Worm (Caenorhabditis elegans): Measurements from ENCODE around the gene fbxa-167.

fbxa-167 gene

ce11 chrII:13675212-13675611, 33.9 kb downstream of the fbxa-167 start:
- TF ChIP-seq aly-2 (tag; optimal IDR thresholded peaks at IDR 0.05): no peak
- no peak for TF ChIP-seq snpc-1.2 (GFP tag; IDR thresholded peaks at IDR 0.05)
- no peak for TF ChIP-seq F44E2.7 (GFP tag; IDR thresholded peaks at IDR 0.05)
- TF ChIP-seq nhr-41 (GFP tag; IDR thresholded peaks at IDR 0.05): no peak
- peak in 1 of 2 experiments; percentile 11 for TF ChIP-seq mdl-1 (tag; optimal IDR thresholded peaks at IDR 0.05)
- no peak for TF ChIP-seq hlh-11 (tag; optimal IDR thresholded peaks at IDR 0.05)
- no peak for TF ChIP-seq mdt-29 (GFP tag; IDR thresholded peaks at IDR 0.05)
- no peak for TF ChIP-seq Y5F2A.4 (GFP tag; optimal IDR thresholded peaks at IDR 0.05)
- TF ChIP-seq ZK546.5 (tag; optimal IDR thresholded peaks at IDR 0.05): no peak
- no peak for TF ChIP-seq nhr-11 (tag; optimal IDR thresholded peaks at IDR 0.05)
- no peak for TF ChIP-seq spr-3 (GFP tag; optimal IDR thresholded peaks at IDR 0.05)
- no peak for TF ChIP-seq lin-15B (tag; optimal IDR thresholded peaks at IDR 0.05)
- TF ChIP-seq madf-9 (GFP tag; conservative IDR thresholded peaks at IDR 0.05): no peak
- TF ChIP-seq daf-12 (tag; optimal IDR thresholded peaks at IDR 0.05): no peak
- peak; percentile 50 for TF ChIP-seq hlh-30 (tag; optimal IDR thresholded peaks at IDR 0.05; ENCODE audit: insufficient read depth)
- TF ChIP-seq lim-7 (GFP tag; IDR thresholded peaks at IDR 0.05): no peak
- TF ChIP-seq nhr-28 (tag; optimal IDR thresholded peaks at IDR 0.05): peak; percentile 15
- no peak for TF ChIP-seq tra-1 (GFP tag; IDR thresholded peaks at IDR 0.05)
- TF ChIP-seq daf-19 (GFP tag; conservative IDR thresholded peaks at IDR 0.05): no peak

- no peak for TF ChIP-seq dmd-6 (GFP tag; IDR thresholded peaks at IDR 0.05)
- no peak for TF ChIP-seq nhr-28 (tag; optimal IDR thresholded peaks at IDR 0.05)
- peak; percentile 92 for TF ChIP-seq aha-1 (tag)
- TF ChIP-seq lsy-2 (tag; optimal IDR thresholded peaks at IDR 0.05): no peak
- no peak for TF ChIP-seq ceh-44 (GFP tag; IDR thresholded peaks at IDR 0.05)
- no peak for TF ChIP-seq snpc-4 (tag; optimal IDR thresholded peaks at IDR 0.05)
- no peak for TF ChIP-seq pqm-1 (tag; optimal IDR thresholded peaks at IDR 0.05)
Measured at ce11 chrII:13677927-13678326, 36.6 kb downstream of the fbxa-167 start.

ce11 chrII:13678555-13679119, 37.3 kb downstream of the fbxa-167 start:
- TF ChIP-seq Y75B8A.6 (GFP tag; IDR thresholded peaks at IDR 0.05) (no peak), nhr-42 (GFP tag; IDR thresholded peaks at IDR 0.05) (0 out of 2 replicates have a peak, but pooled peaks have one; percentile 28), fkh-10 (GFP tag; optimal IDR thresholded peaks at IDR 0.05) (no peak), lin-15B (tag; optimal IDR thresholded peaks at IDR 0.05) (no peak), attf-4 (tag; optimal IDR thresholded peaks at IDR 0.05) (no peak), mdt-29 (GFP tag; IDR thresholded peaks at IDR 0.05) (peak; percentile 60; the same call in 1 of the 2 replicates), set-16 (GFP tag; IDR thresholded peaks at IDR 0.05) (peak; percentile 22; the same call in 1 of the 2 replicates), hlh-30 (tag; optimal IDR thresholded peaks at IDR 0.05; ENCODE audit: insufficient read depth) (peak; percentile 5), mxl-2 (GFP tag; conservative IDR thresholded peaks at IDR 0.05) (0 out of 2 replicates have a peak, but pooled peaks have one; percentile 18), nhr-237 (tag; optimal IDR thresholded peaks at IDR 0.05) (no peak), daf-8 (GFP tag; IDR thresholded peaks at IDR 0.05) (no peak), nhr-77 (tag; optimal IDR thresholded peaks at IDR 0.05) (peak; percentile 30), madf-9 (GFP tag; conservative IDR thresholded peaks at IDR 0.05) (no peak), F37D6.2 (tag; optimal IDR thresholded peaks at IDR 0.05) (no peak), snpc-1.2 (GFP tag; IDR thresholded peaks at IDR 0.05) (0 out of 2 replicates have a peak, but pooled peaks have one; percentile 24), aha-1 (tag) (peak; percentile 96), ceh-28 (tag; optimal IDR thresholded peaks at IDR 0.05) (peak; percentile 12), tra-1 (GFP tag; IDR thresholded peaks at IDR 0.05) (no peak), nhr-41 (GFP tag; IDR thresholded peaks at IDR 0.05) (no peak), mxl-3 (GFP tag; optimal IDR thresholded peaks at IDR 0.05) (peak; percentile 37), F44E2.7 (GFP tag; IDR thresholded peaks at IDR 0.05) (no peak), rbr-2 (tag; optimal IDR thresholded peaks at IDR 0.05) (no peak), unc-62 (GFP tag; optimal IDR thresholded peaks at IDR 0.05 in 1 of 2) (peak in 1 of 2 experiments; percentile 100), unc-62 (tag; optimal IDR thresholded peaks at IDR 0.05) (no peak), fos-1 (tag; optimal IDR thresholded peaks at IDR 0.05) (no peak), zag-1 (tag; optimal IDR thresholded peaks at IDR 0.05) (no peak), R02D3.7 (tag; optimal IDR thresholded peaks at IDR 0.05) (no peak), mdl-1 (tag; optimal IDR thresholded peaks at IDR 0.05) (peak in 1 of 2 experiments; percentile 55), ZK546.5 (tag; optimal IDR thresholded peaks at IDR 0.05) (no peak), egl-43 (GFP tag; IDR thresholded peaks at IDR 0.05) (no peak), ceh-44 (GFP tag; IDR thresholded peaks at IDR 0.05) (no peak), lir-3 (tag; optimal IDR thresholded peaks at IDR 0.05) (no peak), duxl-1 (tag; optimal IDR thresholded peaks at IDR 0.05; ENCODE audit: poor library complexity) (no peak), nhr-28 (tag; optimal IDR thresholded peaks at IDR 0.05) (peak; percentile 54), hlh-11 (tag; optimal IDR thresholded peaks at IDR 0.05) (peak; percentile 87), nhr-48 (tag; optimal IDR thresholded peaks at IDR 0.05) (peak; percentile 66)
